Fruit fly (Drosophila melanogaster) whole organism, prepupa: ENCODE data around the gene Reph.

Experiments used
- Blimp-1 ChIP-seq: fragments of 200-800 bp; sonication (Bioruptor generic); optimal IDR thresholded peaks from 3 replicates; lab custom pipeline; 2017; ENCODE audit warnings: missing biosample characterization, missing genetic modification characterization, mild to moderate bottlenecking, moderate library complexity, missing genetic modification reagents
- CG11762 ChIP-seq: fragments of 200-800 bp; sonication (Bioruptor generic); optimal IDR thresholded peaks from 3 replicates; lab custom pipeline; 2016; ENCODE audit warnings: missing biosample characterization, missing genetic modification characterization; ENCODE audit not compliant: insufficient read depth
- CG11902 ChIP-seq: fragments of 200-800 bp; sonication (Bioruptor generic); optimal IDR thresholded peaks from 3 replicates; lab custom pipeline; 2016; ENCODE audit warnings: missing biosample characterization, missing genetic modification characterization
- CG16779 ChIP-seq: fragments of 200-800 bp; sonication (Bioruptor generic); optimal IDR thresholded peaks from 3 replicates; lab custom pipeline; 2017; ENCODE audit warnings: missing biosample characterization, mild to moderate bottlenecking, missing genetic modification characterization
- CG3032 ChIP-seq: fragments of 200-800 bp; optimal IDR thresholded peaks from 2 replicates; lab custom pipeline; 2019; ENCODE audit warnings: missing biosample characterization, mild to moderate bottlenecking, missing genetic modification characterization, moderate library complexity
- CG31627 ChIP-seq: fragments of 200-800 bp; sonication (Bioruptor generic); optimal IDR thresholded peaks from 3 replicates; lab custom pipeline; 2016; ENCODE audit warnings: missing biosample characterization, missing genetic modification characterization
- CG32006 ChIP-seq: fragments of 200-800 bp; sonication (Bioruptor generic); optimal IDR thresholded peaks from 3 replicates; lab custom pipeline; 2017; ENCODE audit warnings: missing biosample characterization, mild to moderate bottlenecking, missing genetic modification characterization
- CG34406 ChIP-seq: fragments of 200-800 bp; sonication (Bioruptor generic); optimal IDR thresholded peaks from 3 replicates; lab custom pipeline; 2016; ENCODE audit warnings: missing biosample characterization, missing genetic modification characterization
- CG6163 ChIP-seq: fragments of 200-800 bp; sonication (Bioruptor generic); IDR thresholded peaks from 3 replicates; pipeline ENCODE4 v1.3.6; 2022; ENCODE audit warnings: missing biosample characterization, missing genetic modification characterization
- CG6792 ChIP-seq: fragments of 200-800 bp; sonication (Bioruptor generic); optimal IDR thresholded peaks from 3 replicates; lab custom pipeline; 2016; ENCODE audit warnings: missing biosample characterization, missing genetic modification characterization
- CG7368 ChIP-seq: fragments of 200-800 bp; sonication (Bioruptor generic); optimal IDR thresholded peaks from 3 replicates; lab custom pipeline; 2016; ENCODE audit warnings: missing biosample characterization, missing genetic modification characterization
- CG9139 ChIP-seq: fragments of 200-800 bp; sonication (Bioruptor generic); optimal IDR thresholded peaks from 3 replicates; lab custom pipeline; 2017; ENCODE audit warnings: missing biosample characterization, mild to moderate bottlenecking, missing genetic modification characterization
- Eip75B ChIP-seq: fragments of 200-800 bp; sonication (Bioruptor generic); optimal IDR thresholded peaks from 3 replicates; lab custom pipeline; 2016; ENCODE audit warnings: missing biosample characterization, missing genetic modification characterization
- Eip93F ChIP-seq: fragments of 200-800 bp; sonication (Bioruptor generic); optimal IDR thresholded peaks from 2 replicates; lab custom pipeline; 2016; ENCODE audit warnings: missing biosample characterization, mild to moderate bottlenecking, missing genetic modification characterization
- Ets21C ChIP-seq: fragments of 200-800 bp; sonication (Bioruptor generic); optimal IDR thresholded peaks from 3 replicates; lab custom pipeline; 2016; ENCODE audit warnings: missing biosample characterization, missing genetic modification characterization
- Ets96B ChIP-seq: fragments of 200-800 bp; optimal IDR thresholded peaks from 2 replicates; lab custom pipeline; 2019; ENCODE audit warnings: missing biosample characterization, mild to moderate bottlenecking, missing genetic modification characterization, moderate library complexity
- Hr38 ChIP-seq: sonication (Bioruptor generic); optimal IDR thresholded peaks from 2 replicates; lab custom pipeline; 2016; ENCODE audit warnings: missing biosample characterization, missing genetic modification characterization
- Met ChIP-seq: fragments of 200-800 bp; sonication (Bioruptor generic); optimal IDR thresholded peaks from 3 replicates; lab custom pipeline; 2016; ENCODE audit warnings: missing biosample characterization, missing genetic modification characterization
- Smox ChIP-seq: fragments of 200-800 bp; sonication (Bioruptor generic); optimal IDR thresholded peaks from 3 replicates; lab custom pipeline; 2016; ENCODE audit warnings: missing biosample characterization, missing genetic modification characterization
- Sox102F ChIP-seq: fragments of 200-800 bp; sonication (Bioruptor generic); optimal IDR thresholded peaks from 2 replicates; lab custom pipeline; 2016; ENCODE audit warnings: missing biosample characterization, mild to moderate bottlenecking, missing genetic modification characterization
- Sox14 ChIP-seq: fragments of 200-800 bp; sonication (Bioruptor generic); optimal IDR thresholded peaks from 3 replicates; lab custom pipeline; 2016; ENCODE audit warnings: missing biosample characterization, missing genetic modification characterization
- Sox15 ChIP-seq: fragments of 200-800 bp; sonication (Bioruptor generic); optimal IDR thresholded peaks from 3 replicates; lab custom pipeline; 2016; ENCODE audit warnings: missing biosample characterization, missing genetic modification characterization
- acj6 ChIP-seq: fragments of 200-800 bp; sonication (Bioruptor generic); optimal IDR thresholded peaks from 3 replicates; lab custom pipeline; 2016; ENCODE audit warnings: missing biosample characterization, missing genetic modification characterization
- cyc ChIP-seq: fragments of 200-800 bp; sonication (Bioruptor generic); optimal IDR thresholded peaks from 3 replicates; lab custom pipeline; 2016; ENCODE audit warnings: missing biosample characterization, missing genetic modification characterization
- dsx ChIP-seq: fragments of 200-800 bp; optimal IDR thresholded peaks from 3 replicates; lab custom pipeline; 2019; ENCODE audit warnings: missing biosample characterization, mild to moderate bottlenecking, missing genetic modification characterization, moderate library complexity; ENCODE audit not compliant: poor library complexity, severe bottlenecking
- esn ChIP-seq: fragments of 200-800 bp; sonication (Bioruptor generic); optimal IDR thresholded peaks from 2 replicates; lab custom pipeline; 2016; ENCODE audit warnings: missing biosample characterization, mild to moderate bottlenecking, missing genetic modification characterization, moderate library complexity
- fkh ChIP-seq: fragments of 200-800 bp; sonication (Bioruptor generic); optimal IDR thresholded peaks from 3 replicates; lab custom pipeline; 2017; ENCODE audit warnings: missing biosample characterization, mild to moderate bottlenecking, missing genetic modification characterization, moderate library complexity
- pdm3 ChIP-seq: fragments of 200-800 bp; sonication (Bioruptor generic); optimal IDR thresholded peaks from 3 replicates; lab custom pipeline; 2016; ENCODE audit warnings: missing biosample characterization, missing genetic modification characterization
- salr ChIP-seq, 2 experiments: fragments of 200-800 bp; sonication (Bioruptor generic); optimal IDR thresholded peaks; 3 replicates each; lab custom pipeline; 2016 to 2018; ENCODE audit warnings: missing biosample characterization in 2 of 2, missing genetic modification characterization in 2 of 2, mild to moderate bottlenecking in 1 of 2
- ss ChIP-seq, 2 experiments: fragments of 200-800 bp; sonication (Bioruptor generic); optimal IDR thresholded peaks; 2 replicates in 1 of 2; 3 replicates in 1 of 2; lab custom pipeline; 2017 to 2018; ENCODE audit warnings: mild to moderate bottlenecking in 2 of 2, missing biosample characterization in 2 of 2, missing genetic modification characterization in 2 of 2, moderate library complexity in 1 of 2

The Reph gene

DNA sequence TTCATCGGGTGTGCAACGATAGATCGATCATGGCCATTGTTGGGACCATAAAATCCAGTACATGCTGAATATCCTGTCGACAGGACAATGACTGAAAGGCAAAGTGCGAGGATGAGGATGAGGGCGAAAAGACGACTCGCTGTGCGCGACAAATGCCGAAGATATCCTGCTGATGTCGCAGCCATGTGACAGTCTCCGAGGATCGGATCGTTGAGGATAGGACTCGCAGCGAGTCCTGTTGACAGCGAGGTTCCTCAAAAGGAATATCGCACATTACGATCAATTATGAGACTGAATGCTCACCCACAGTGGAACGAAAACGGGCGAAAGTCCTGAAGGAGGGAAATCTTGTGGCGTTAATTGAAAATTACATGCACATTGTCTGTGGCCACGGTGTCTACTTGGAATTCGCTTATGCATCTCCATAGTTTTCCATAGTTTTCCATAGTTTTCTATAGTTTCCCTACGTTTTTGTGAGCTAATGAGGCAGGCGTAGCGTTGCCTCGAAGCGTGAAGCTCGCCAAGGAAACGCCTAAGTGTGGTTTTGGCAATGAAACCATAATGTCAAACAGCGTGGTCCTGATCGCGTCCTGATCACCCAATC lies 19.2 kb downstream of the Reph start:
- TF ChIP-seq acj6 (GFP tag; lab: Kevin White, UChicago) (no peak), Hr38 (GFP tag; lab: Kevin White, UChicago) (no peak), CG6163 (GFP tag; lab: Robert Waterston, UW) (no peak), Eip93F (GFP tag; lab: Kevin White, UChicago) (no peak), CG31627 (GFP tag; lab: Kevin White, UChicago) (no peak), CG11902 (no peak), Sox15 (GFP tag; lab: Kevin White, UChicago) (no peak), pdm3 (GFP tag; lab: Kevin White, UChicago) (no peak), CG32006 (GFP tag; lab: Kevin White, UChicago) (no peak), CG9139 (no peak), CG34406 (GFP tag; lab: Kevin White, UChicago) (no peak), ss (GFP tag; optimal IDR thresholded peaks at IDR 0.05; lab: Kevin White, UChicago) (no peak), Met (GFP tag; lab: Kevin White, UChicago) (no peak)
- TF ChIP-seq, all 60 proteins: peak for 0

DNA sequence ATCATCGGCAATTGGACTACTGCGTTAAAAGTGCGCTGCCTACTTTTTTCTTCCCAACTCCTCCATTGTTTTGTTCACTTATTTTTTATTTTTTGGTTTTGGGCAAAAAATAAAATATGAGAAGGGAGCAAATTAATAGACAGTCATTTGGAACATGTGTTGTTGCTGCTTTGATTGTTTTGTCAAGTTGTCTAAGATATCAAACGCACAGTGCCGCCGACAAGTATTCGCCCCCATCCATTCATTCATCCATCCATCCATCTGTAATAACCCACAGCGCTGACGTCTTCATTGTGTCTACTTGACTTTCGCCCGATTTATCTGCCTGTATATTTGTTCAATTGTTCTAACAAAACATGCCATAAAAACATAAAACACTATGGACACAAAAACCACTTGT lies 20.5 kb downstream of the Reph start:
- TF ChIP-seq CG11762 (GFP tag; lab: Kevin White, UChicago) (no peak), Ets96B (tag; lab: Kevin White, UChicago) (no peak), CG7368 (GFP tag; lab: Kevin White, UChicago) (no peak), salr (GFP tag; optimal IDR thresholded peaks at IDR 0.05; lab: Kevin White, UChicago) (no peak), Sox102F (no peak), Blimp-1 (GFP tag; lab: Kevin White, UChicago) (no peak), dsx (GFP tag; lab: Kevin White, UChicago) (no peak), cyc (GFP tag; lab: Kevin White, UChicago) (no peak)

DNA sequence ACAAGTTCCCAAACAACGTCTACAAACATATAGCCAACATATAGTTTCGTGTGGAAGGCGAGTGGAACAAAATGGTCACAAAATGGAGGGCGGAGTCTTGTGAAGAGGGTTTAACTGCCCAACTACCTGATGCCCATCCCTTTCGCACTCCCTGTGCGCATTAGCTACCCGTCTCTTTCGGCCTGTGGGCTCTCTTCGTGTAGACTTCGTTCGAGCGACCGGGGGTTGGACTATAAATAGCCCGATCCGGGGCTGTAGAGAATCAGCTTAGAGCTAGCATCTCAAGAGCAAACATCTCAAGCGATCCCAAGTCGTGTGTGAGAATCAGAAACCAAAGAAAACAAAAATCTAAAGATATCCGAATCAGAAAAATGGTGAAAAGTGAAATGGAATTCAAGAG lies 22.1 kb downstream of the Reph start, which contains the start of gene slp1:
TSS of gene slp1 (plus strand) at position 263 of the 400 bp plus-strand sequence.
- TF ChIP-seq acj6 (GFP tag; lab: Kevin White, UChicago): no peak
- TF ChIP-seq CG6792 (GFP tag; lab: Kevin White, UChicago): no peak
- 0 out of 3 replicates have a peak, but pooled peaks have one; percentile 20 for TF ChIP-seq CG6163 (GFP tag; lab: Robert Waterston, UW)
- TF ChIP-seq ss (GFP tag; optimal IDR thresholded peaks at IDR 0.05; lab: Kevin White, UChicago): peak in 1 of 2 experiments; percentile 12
- peak; percentile 1 for TF ChIP-seq fkh
- no peak for TF ChIP-seq esn (GFP tag; lab: Kevin White, UChicago)
- no peak for TF ChIP-seq CG16779
- TF ChIP-seq Smox (GFP tag; lab: Kevin White, UChicago): no peak

- TF ChIP-seq Sox14 (GFP tag; lab: Kevin White, UChicago): no peak
- TF ChIP-seq Hr38 (GFP tag; lab: Kevin White, UChicago): no peak
- TF ChIP-seq CG3032 (tag; lab: Kevin White, UChicago): no peak
- TF ChIP-seq CG9139: no peak
- TF ChIP-seq Eip75B: no peak
Measured at dm6 chr2L:3827406-3828133, 24.2 kb downstream of the Reph start.

DNA sequence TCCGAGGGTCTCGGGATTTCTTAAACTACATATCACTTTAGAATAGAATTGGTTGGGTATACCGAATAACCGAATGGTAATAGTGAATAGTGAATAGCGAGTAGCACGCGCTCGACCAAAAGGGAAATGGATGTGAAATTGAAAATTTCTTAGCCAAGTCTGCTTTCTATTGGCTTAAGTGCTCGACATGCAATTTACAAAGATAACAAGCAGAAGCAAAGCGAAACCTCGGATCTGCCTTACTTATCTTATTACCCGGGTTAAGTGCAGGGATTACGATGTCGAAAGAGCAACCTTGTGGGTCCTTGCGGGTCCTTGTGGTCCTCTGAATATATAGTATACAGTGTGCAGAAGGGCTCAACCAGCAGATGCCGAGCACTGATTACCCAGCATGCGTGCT lies 25.9 kb downstream of the Reph start:
- TF ChIP-seq Ets21C (GFP tag; lab: Kevin White, UChicago): no peak
